Worm (Caenorhabditis elegans) whole organism, L4 larva: ENCODE data around the gene gpa-7.
A peak's percentile ranks its signal among the peaks of the same experiment; 100 is the strongest.

Experiments
- ama-1 ChIP-seq: fragments of 150-350 bp; optimal IDR thresholded peaks from 2 replicates; lab custom pipeline; 2014; ENCODE audit warnings: inconsistent platforms, mixed read lengths
- nhr-28 ChIP-seq: fragments of 150-350 bp; optimal IDR thresholded peaks from 2 replicates; lab custom pipeline; 2014; ENCODE audit warnings: missing biosample characterization, missing genetic modification characterization

DNA sequence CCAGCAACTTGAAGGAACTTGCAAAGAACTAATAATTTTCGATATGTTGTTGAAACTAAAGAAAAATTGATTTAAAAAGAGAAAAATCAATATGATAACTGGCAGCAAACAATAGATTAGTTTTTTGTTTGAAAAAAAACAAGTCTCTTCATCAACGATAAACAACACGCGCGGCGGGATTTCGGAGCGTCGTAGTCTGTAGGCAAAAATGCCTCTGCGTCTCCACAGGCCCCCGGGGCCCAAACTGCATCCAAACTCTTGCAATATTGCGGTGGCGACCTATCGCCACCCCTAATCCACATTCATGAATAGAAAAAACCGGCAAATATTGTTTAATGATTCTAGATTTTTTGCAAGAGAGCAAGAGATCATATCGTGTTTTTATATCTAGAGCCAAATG is 21.3 kb downstream of the gpa-7 start:
- TF ChIP-seq ama-1 (lab: Kevin White, UChicago) (no peak), nhr-28 (peak; percentile 27)
